Worm (Caenorhabditis elegans) whole organism, dauer: ENCODE measurements around the gene cyp-33C11.

Experiments used
- unc-62 ChIP-seq: sonication (generic microtip); optimal IDR thresholded peaks from 2 replicates; lab custom pipeline; 2017; ENCODE audit warnings: missing biosample characterization, missing genetic modification reagents, missing genetic modification characterization

Gene cyp-33C11

DNA sequence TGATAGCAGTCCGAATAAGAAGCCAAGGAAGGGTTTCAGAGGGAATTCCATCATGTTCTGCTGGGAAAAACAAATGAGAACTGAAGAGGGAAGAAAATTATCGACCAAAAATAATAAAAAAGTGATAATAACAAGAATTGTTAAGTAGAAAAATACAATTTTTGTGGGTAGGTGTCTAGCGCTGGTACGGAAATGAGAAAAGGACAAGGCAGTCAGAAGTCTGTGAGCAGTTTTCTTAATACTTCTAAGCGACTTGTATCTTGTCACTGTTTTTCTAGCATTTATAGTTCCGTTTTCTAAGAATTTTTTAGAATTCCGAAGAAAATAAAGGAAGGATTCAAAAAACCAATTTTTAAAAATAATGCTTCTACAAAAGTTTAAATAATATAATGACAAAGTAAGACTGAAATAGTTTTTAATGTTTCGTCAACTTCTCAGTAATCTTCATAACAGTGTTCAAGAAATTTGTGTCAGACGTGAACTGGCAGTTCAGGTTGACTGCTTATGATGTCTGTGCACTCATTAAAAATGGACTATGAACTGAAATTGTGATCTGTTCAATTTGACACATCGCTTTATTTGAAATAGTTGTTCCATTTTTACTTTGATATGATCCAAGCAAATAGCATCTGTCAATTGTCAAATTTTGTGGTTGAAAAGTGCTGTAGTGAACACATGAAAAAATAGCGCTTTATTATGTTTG, 19.9 kb downstream of the cyp-33C11 start, which contains the start of gene srx-4:
Gene srx-4, minus strand, starts transcription at position 51 of the 703 bp plus-strand sequence.
- TF ChIP-seq unc-62, result no peak

DNA sequence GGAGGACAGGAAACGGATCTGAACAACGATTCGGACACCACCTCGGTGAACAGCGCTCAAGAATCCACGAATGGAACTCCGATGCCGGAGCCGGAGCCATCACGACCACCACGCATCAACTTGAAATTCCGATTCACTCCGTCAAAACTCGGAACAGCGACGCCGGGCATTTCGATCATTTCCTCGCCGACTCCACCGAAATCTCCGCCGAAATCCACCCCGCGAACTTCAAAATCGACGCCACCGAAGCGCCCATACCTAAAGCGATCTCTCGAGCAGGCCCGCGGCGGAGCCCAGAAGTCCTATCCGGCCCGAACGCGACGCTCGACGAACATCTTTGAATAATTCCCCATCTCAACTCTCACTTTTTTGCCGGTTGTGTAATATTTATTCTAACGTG, 23.2 kb downstream of the cyp-33C11 start:
- no peak for TF ChIP-seq unc-62

- no peak for TF ChIP-seq unc-62
These were observed 25.4 kb downstream of the cyp-33C11 start, which contains the start of gene H25P19.1 for ce11 chrV:687384-687783. H25P19.1 (plus strand) TSS chrV:687684.

DNA sequence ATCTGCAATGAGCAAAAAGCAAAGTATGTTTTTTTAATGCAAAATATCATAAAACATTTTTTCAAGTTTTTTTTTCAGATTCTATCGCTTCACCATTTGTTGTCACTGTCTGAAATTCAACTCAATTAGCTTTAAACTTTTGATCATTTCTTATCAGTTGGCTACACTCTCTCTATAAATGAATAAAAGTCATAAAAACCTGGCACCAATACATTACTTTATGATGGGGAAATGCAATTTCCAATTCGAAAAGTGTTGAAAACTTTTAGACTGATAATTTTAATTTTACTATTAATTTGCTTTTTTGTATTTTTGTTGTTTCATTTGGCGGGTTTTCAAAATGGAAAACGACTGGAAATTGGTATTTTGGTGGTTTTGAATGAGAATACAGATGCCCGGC, 28.9 kb downstream of the cyp-33C11 start, which contains the start of gene F31F4.1:
Gene F31F4.1, plus strand, starts transcription at position 203 of the 400 bp plus-strand sequence.
- TF ChIP-seq unc-62, result no peak

DNA sequence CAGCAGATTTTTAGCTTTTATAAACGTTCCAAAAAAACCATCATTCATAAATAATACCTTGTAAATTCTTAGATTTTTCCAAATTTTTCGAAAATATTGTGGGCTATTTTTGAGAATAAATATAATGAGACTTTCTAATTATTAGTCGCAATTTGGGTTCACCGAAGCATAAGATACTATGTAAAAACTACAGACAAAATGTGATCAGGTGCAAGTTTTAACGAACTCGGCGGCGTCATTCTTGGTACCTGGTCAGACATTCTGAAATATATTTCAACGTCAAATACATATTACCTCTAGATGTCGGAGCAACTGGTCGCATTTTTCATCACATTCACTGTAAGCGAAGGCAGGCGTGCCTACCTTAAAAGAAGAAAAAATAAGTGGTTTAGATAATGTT, 30.8 kb downstream of the cyp-33C11 start, which contains the start of gene srx-23:
Gene srx-23, plus strand, starts transcription at position 301 of the 400 bp plus-strand sequence.
- no peak for TF ChIP-seq unc-62

ce11 chrV:679663-680062, 33.1 kb downstream of the cyp-33C11 start, which contains the start of gene srx-22:
srx-22 (plus strand) TSS chrV:679963.
- no peak for TF ChIP-seq unc-62

DNA sequence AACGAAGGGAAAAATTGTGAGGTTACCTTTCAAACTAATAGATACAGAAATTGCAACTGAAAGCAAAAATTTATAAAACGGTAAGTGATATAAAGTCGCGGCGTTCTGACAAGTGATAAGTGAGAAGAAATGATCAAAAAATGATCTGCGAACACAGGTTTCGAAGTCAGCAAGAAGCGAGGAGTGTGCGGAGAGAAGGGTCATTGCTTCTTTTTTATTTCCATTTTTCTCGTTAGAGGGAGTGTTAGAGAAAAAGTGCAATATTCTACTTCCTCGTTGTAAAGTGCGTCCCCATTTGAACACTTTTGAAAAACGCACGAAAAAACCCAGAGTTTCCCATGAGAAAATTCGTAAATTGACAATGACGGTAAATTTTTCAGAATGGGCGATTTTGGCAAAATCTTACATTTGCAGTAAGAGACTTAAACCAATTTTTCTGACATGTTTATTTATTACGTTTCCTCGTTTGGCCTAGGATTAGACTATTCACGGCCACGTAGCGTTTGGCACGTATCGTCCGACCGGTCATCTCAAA, 36.2 kb downstream of the cyp-33C11 start, which contains the start of the genes fbxa-72 and srx-21:
Gene fbxa-72, minus strand, starts transcription at position 204 of the 535 bp plus-strand sequence.
Gene srx-21, plus strand, starts transcription at position 485 of the 535 bp plus-strand sequence.
- no peak for TF ChIP-seq unc-62

- no peak for TF ChIP-seq unc-62
These were observed 36.7 kb downstream of the cyp-33C11 start for ce11 chrV:676090-676489.

DNA sequence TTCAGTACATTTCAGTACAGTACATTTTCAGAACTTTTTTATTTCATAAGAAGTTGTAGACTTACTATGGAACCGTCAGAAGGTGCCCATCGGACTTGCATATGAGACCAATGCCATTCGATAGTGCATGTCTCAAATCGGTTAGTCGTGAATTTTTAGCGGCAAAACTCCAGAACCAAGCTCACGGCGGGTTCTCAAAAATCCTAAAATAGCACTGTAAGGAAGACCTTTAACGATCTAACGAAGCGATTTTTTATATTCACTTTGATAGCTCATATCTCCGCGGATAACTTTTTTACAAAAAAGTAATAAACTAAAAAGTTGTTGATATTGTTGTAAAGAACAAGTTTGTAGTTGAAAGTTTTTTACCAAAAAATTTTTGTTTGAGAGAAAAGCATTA, 38.6 kb downstream of the cyp-33C11 start, which contains the start of gene sru-25:
Gene sru-25, minus strand, starts transcription at position 101 of the 400 bp plus-strand sequence.
- no peak for TF ChIP-seq unc-62

ce11 chrV:671342-671741, 41.4 kb downstream of the cyp-33C11 start, which contains the start of gene sru-24:
sru-24 (minus strand) TSS chrV:671442.
- no peak for TF ChIP-seq unc-62

ce11 chrV:667459-667858, 45.3 kb downstream of the cyp-33C11 start, which contains the start of gene nhr-180:
nhr-180 (minus strand) TSS chrV:667510.
- TF ChIP-seq unc-62, result no peak

DNA sequence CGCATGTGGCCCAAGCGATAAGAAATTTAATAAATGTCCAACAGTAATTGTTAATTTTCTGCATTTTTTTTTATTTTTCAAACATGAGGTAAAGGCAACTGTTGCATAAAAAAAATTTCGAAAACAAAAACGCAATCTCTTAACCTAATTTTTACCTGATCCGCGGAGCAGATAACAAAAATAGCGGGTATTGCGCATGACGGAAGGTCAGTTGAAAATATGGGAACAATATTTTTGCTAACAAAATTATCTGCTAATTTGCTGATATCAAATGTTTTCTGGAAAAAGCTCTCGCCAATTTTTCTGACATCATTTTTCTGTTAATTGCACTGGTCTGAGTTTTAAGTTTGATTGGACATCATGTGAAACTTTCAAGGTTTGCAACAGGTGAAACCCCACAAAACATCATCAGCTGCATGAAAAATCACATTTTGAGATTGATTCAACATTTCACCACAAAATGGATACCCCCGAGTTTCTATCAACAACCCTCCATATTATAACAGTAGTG, 48.4 kb downstream of the cyp-33C11 start, which contains the start of the genes F31F4.11 and srh-266:
Gene F31F4.11, minus strand, starts transcription at position 101 of the 511 bp plus-strand sequence.
Gene srh-266, plus strand, starts transcription at position 461 of the 511 bp plus-strand sequence.
- TF ChIP-seq unc-62, result no peak
